Fruit fly (Drosophila melanogaster) whole organism, wandering third instar larva: ENCODE results near the gene betaTub97EF.

Experiments
- Abd-B ChIP-seq: fragments of >200 bp; optimal IDR thresholded peaks from 2 replicates; lab custom pipeline; 2017; ENCODE audit warnings: missing biosample characterization, missing genetic modification characterization
- Dfd ChIP-seq: fragments of >200 bp; optimal IDR thresholded peaks from 2 replicates; lab custom pipeline; 2017; ENCODE audit warnings: missing biosample characterization, missing genetic modification characterization
- Dif ChIP-seq: fragments of 200-275, 200-300 bp; sonication (Bioruptor generic); optimal IDR thresholded peaks from 2 replicates; lab custom pipeline; 2018; ENCODE audit warnings: missing biosample characterization, missing genetic modification characterization; ENCODE audit not compliant: partially characterized antibody
- HLH106 ChIP-seq: fragments of 200-800 bp; optimal IDR thresholded peaks from 3 replicates; lab custom pipeline; 2019; ENCODE audit warnings: missing biosample characterization, mild to moderate bottlenecking, missing genetic modification characterization, moderate library complexity
- Hr83 ChIP-seq: fragments of 200-300 bp; sonication (Bioruptor generic); optimal IDR thresholded peaks from 2 replicates; lab custom pipeline; 2016; ENCODE audit warnings: missing biosample characterization, mild to moderate bottlenecking, missing genetic modification characterization, moderate library complexity; ENCODE audit not compliant: poor library complexity, severe bottlenecking
- Jra ChIP-seq: sonication (Bioruptor generic); optimal IDR thresholded peaks from 2 replicates; lab custom pipeline; 2016; ENCODE audit warnings: missing biosample characterization, missing genetic modification characterization
- Mio ChIP-seq: sonication (Bioruptor generic); optimal IDR thresholded peaks from 2 replicates; lab custom pipeline; 2016; ENCODE audit warnings: missing biosample characterization, missing genetic modification characterization
- OdsH ChIP-seq: fragments of 200-800 bp; sonication (Bioruptor generic); optimal IDR thresholded peaks from 2 replicates; lab custom pipeline; 2016; ENCODE audit warnings: missing biosample characterization, mild to moderate bottlenecking, missing genetic modification characterization
- Rel ChIP-seq, 2 experiments: fragments of 200-800 bp; sonication (Bioruptor generic) in 1 of 2; optimal IDR thresholded peaks; 2 replicates in 1 of 2; 3 replicates in 1 of 2; lab custom pipeline; 2016 to 2019; ENCODE audit warnings: mild to moderate bottlenecking in 2 of 2, missing biosample characterization in 2 of 2, missing genetic modification characterization in 2 of 2, moderate library complexity in 1 of 2
- Sp1 ChIP-seq: fragments of 200-800 bp; sonication (Bioruptor generic); optimal IDR thresholded peaks from 3 replicates; lab custom pipeline; 2019; ENCODE audit warnings: missing biosample characterization, mild to moderate bottlenecking, missing genetic modification characterization, moderate library complexity
- Vsx2 ChIP-seq: fragments of 200-300, 225-300 bp; sonication (Bioruptor generic); optimal IDR thresholded peaks from 2 replicates; lab custom pipeline; 2018; ENCODE audit warnings: missing biosample characterization, missing genetic modification characterization; ENCODE audit not compliant: partially characterized antibody
- br ChIP-seq: fragments of 200-800 bp; sonication (Bioruptor generic); optimal IDR thresholded peaks from 2 replicates; lab custom pipeline; 2016; ENCODE audit warnings: missing biosample characterization, missing genetic modification characterization
- brk ChIP-seq: fragments of 200-800 bp; sonication (Bioruptor generic); optimal IDR thresholded peaks from 2 replicates; lab custom pipeline; 2016; ENCODE audit warnings: missing biosample characterization, mild to moderate bottlenecking, missing genetic modification characterization
- dl ChIP-seq, 2 experiments: fragments of 175-275, 200-275 bp in 1 of 2; fragments of 200-275 bp in 1 of 2; sonication (Bioruptor generic); optimal IDR thresholded peaks; lab custom pipeline; 2018; ENCODE audit warnings: mild to moderate bottlenecking in 2 of 2, missing biosample characterization in 2 of 2, missing genetic modification characterization in 2 of 2, moderate library complexity in 2 of 2; ENCODE audit not compliant: partially characterized antibody in 2 of 2, insufficient read depth in 1 of 2
- dmrt93B ChIP-seq: fragments of 200-800 bp; sonication (Bioruptor generic); optimal IDR thresholded peaks from 2 replicates; lab custom pipeline; 2018; ENCODE audit warnings: missing biosample characterization, mild to moderate bottlenecking, missing genetic modification characterization
- dsf ChIP-seq: sonication (Bioruptor generic); optimal IDR thresholded peaks from 2 replicates; lab custom pipeline; 2016; ENCODE audit warnings: missing biosample characterization, missing genetic modification characterization, borderline replicate concordance
- foxo ChIP-seq, 2 experiments: fragments of 200-800 bp; sonication (Bioruptor generic); optimal IDR thresholded peaks; 2 replicates in 1 of 2; 3 replicates in 1 of 2; lab custom pipeline; 2016 to 2017; ENCODE audit warnings: missing biosample characterization in 2 of 2, missing genetic modification characterization in 2 of 2
- fru ChIP-seq: fragments of 200-800 bp; sonication (Bioruptor generic); optimal IDR thresholded peaks from 3 replicates; lab custom pipeline; 2016; ENCODE audit warnings: missing biosample characterization, mild to moderate bottlenecking, missing genetic modification characterization
- h ChIP-seq: fragments of 200-800 bp; sonication (Bioruptor generic); optimal IDR thresholded peaks from 3 replicates; lab custom pipeline; 2016; ENCODE audit warnings: missing biosample characterization, mild to moderate bottlenecking, missing genetic modification characterization
- jim ChIP-seq: fragments of 175-275, 200-325 bp; sonication (Bioruptor generic); optimal IDR thresholded peaks from 2 replicates; lab custom pipeline; 2016; ENCODE audit warnings: missing biosample characterization, mild to moderate bottlenecking, missing genetic modification characterization
- lola ChIP-seq: fragments of >200 bp; optimal IDR thresholded peaks from 2 replicates; lab custom pipeline; 2017; ENCODE audit warnings: missing biosample characterization, missing genetic modification characterization
- pan ChIP-seq: fragments of >200 bp; optimal IDR thresholded peaks from 2 replicates; lab custom pipeline; 2017
- psq ChIP-seq: fragments of 200-800 bp; sonication (Bioruptor generic); optimal IDR thresholded peaks from 3 replicates; lab custom pipeline; 2017; ENCODE audit warnings: missing biosample characterization, mild to moderate bottlenecking, missing genetic modification characterization, moderate library complexity
- sv ChIP-seq: fragments of 200-800 bp; sonication (Bioruptor generic); optimal IDR thresholded peaks from 3 replicates; lab custom pipeline; 2016; ENCODE audit warnings: missing biosample characterization, missing genetic modification characterization
- tai ChIP-seq: sonication (Bioruptor generic); optimal IDR thresholded peaks from 2 replicates; lab custom pipeline; 2016; ENCODE audit warnings: missing biosample characterization, missing genetic modification characterization
- usp ChIP-seq: fragments of >200 bp; optimal IDR thresholded peaks from 2 replicates; lab custom pipeline; 2017; ENCODE audit warnings: missing biosample characterization, missing genetic modification characterization
- woc ChIP-seq: sonication (Bioruptor generic); optimal IDR thresholded peaks from 2 replicates; lab custom pipeline; 2016; ENCODE audit warnings: missing biosample characterization, mild to moderate bottlenecking, missing genetic modification characterization

The betaTub97EF gene

dm6 chr3R:28020582-28020981, 32.4 kb upstream of the betaTub97EF start:
- no peak for TF ChIP-seq fru (GFP tag; lab: Kevin White, UChicago)
- no peak for TF ChIP-seq OdsH (GFP tag; lab: Kevin White, UChicago)
- TF ChIP-seq dl (GFP tag; optimal IDR thresholded peaks at IDR 0.05; lab: Kevin White, UChicago; ENCODE audit: insufficient read depth in 1 of 2, partially characterized antibody in 2 of 2) = no peak
- no peak for TF ChIP-seq psq (GFP tag; lab: Kevin White, UChicago)
- no peak for TF ChIP-seq h (GFP tag; lab: Kevin White, UChicago)
- TF ChIP-seq lola = no peak
- no peak for TF ChIP-seq Mio (GFP tag; lab: Kevin White, UChicago)
- TF ChIP-seq Rel (GFP tag; optimal IDR thresholded peaks at IDR 0.05; lab: Kevin White, UChicago) = no peak
- TF ChIP-seq Rel (tag; optimal IDR thresholded peaks at IDR 0.05; lab: Kevin White, UChicago) = no peak
- no peak for TF ChIP-seq foxo (GFP tag; optimal IDR thresholded peaks at IDR 0.05; lab: Kevin White, UChicago)
- no peak for TF ChIP-seq sv (GFP tag; lab: Kevin White, UChicago)
- no peak for TF ChIP-seq pan (lab: Kevin White, UChicago)
- TF ChIP-seq brk (GFP tag; lab: Kevin White, UChicago) = no peak
- TF ChIP-seq woc (GFP tag; lab: Kevin White, UChicago) = no peak
- TF ChIP-seq jim = no peak
- no peak for TF ChIP-seq usp (GFP tag; lab: Kevin White, UChicago)
- TF ChIP-seq dsf (GFP tag; lab: Kevin White, UChicago) = no peak
- TF ChIP-seq Dif (GFP tag; lab: Kevin White, UChicago) = no peak
- no peak for TF ChIP-seq Abd-B (GFP tag; lab: Kevin White, UChicago)
- no peak for TF ChIP-seq Jra (GFP tag; lab: Kevin White, UChicago)
- TF ChIP-seq, all 38 proteins: peak for 0

- no peak for TF ChIP-seq brk (GFP tag; lab: Kevin White, UChicago)
- TF ChIP-seq Vsx2 = no peak
- no peak for TF ChIP-seq Jra (GFP tag; lab: Kevin White, UChicago)
- TF ChIP-seq fru (GFP tag; lab: Kevin White, UChicago) = no peak
- TF ChIP-seq Dfd = peak; percentile 96
- TF ChIP-seq, all 38 proteins: peak for 1
Observed at dm6 chr3R:28019795-28020194, 31.6 kb upstream of the betaTub97EF start.

- TF ChIP-seq woc (GFP tag; lab: Kevin White, UChicago) (no peak), lola (no peak), Dfd (peak; percentile 83)
Observed at dm6 chr3R:28015028-28015427, 26.8 kb upstream of the betaTub97EF start.

DNA sequence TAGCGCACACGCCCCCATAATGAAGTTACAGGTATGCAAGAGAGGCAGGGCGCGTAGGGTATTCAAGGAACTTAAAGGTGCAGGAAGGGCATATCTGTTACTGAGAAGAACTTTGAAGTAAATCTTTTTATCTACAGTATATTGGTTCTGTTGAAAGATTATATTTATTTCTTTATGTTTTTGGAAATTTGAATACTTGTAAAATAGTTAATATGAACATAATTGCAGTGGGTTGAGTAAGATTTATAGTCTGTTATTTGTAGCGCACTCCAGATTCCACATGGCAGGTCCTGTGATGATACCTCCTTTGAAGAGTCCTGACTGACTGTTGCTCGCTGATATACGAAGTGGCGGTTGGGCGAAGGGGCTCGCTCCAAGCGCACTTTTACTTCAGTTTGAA, 15.8 kb upstream of the betaTub97EF start:
- TF ChIP-seq Abd-B (GFP tag; lab: Kevin White, UChicago) = no peak
- no peak for TF ChIP-seq jim
- TF ChIP-seq Hr83 (GFP tag; lab: Kevin White, UChicago) = no peak
- no peak for TF ChIP-seq lola
- TF ChIP-seq Rel (GFP tag; optimal IDR thresholded peaks at IDR 0.05; lab: Kevin White, UChicago) = no peak
- TF ChIP-seq Rel (tag; optimal IDR thresholded peaks at IDR 0.05; lab: Kevin White, UChicago) = no peak

dm6 chr3R:27990651-27991050, 2.5 kb upstream of the betaTub97EF start, which contains the start of gene CG4815:
TSS of gene CG4815 (minus strand) at chr3R:27990751.
- TF ChIP-seq tai (GFP tag; lab: Kevin White, UChicago) = no peak
- TF ChIP-seq, all 38 proteins: peak for 0

DNA sequence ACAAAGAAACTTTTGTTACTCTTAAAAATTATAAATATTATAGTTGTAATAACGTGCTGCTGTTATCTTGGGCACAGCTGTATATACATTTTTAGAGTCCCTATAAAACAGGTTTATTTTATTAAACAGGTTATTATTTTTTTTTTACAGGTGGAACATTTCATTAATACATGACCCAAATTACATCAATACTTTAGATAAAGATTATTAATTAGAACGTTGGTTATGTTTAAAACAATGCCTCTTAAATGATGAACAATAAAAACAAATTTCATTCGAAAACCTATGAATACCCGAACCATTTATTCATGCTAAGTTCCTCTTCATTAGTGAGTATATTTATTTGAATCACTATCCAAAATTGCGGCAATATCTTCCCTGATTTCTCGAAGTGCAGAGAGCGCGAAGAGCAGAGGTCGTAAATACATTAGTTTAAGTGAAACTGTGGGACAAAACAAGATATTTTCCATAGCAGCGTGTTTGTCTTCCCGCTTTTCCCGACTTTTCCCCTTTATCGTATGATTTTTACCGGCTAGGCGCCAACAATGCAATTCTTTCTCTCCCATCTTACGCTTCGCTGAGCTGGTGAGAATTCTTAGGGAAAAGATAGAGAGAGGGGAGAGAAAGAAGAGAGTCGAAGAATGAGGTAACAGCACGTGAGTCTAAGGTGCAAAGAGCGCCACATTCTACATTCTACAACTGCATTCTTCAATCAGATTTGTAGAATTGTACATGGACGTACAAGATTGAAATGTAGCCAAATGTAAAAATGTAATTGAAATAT, 655 bp upstream of the betaTub97EF start:
- peak; percentile 3 for TF ChIP-seq dmrt93B (GFP tag; lab: Kevin White, UChicago)
- TF ChIP-seq Dif (GFP tag; lab: Kevin White, UChicago) = peak; percentile 2
- TF ChIP-seq Dfd = no peak
- TF ChIP-seq OdsH (GFP tag; lab: Kevin White, UChicago) = no peak
- no peak for TF ChIP-seq br (GFP tag; lab: Kevin White, UChicago)
- TF ChIP-seq HLH106 (tag; lab: Kevin White, UChicago) = peak; percentile 5
- no peak for TF ChIP-seq Sp1
- TF ChIP-seq dl (GFP tag; optimal IDR thresholded peaks at IDR 0.05; lab: Kevin White, UChicago; ENCODE audit: insufficient read depth in 1 of 2, partially characterized antibody in 2 of 2) = peak in 1 of 2 experiments; percentile 34
- no peak for TF ChIP-seq brk (GFP tag; lab: Kevin White, UChicago)
- TF ChIP-seq tai (GFP tag; lab: Kevin White, UChicago) = no peak
- TF ChIP-seq foxo (GFP tag; optimal IDR thresholded peaks at IDR 0.05; lab: Kevin White, UChicago) = no peak
- TF ChIP-seq, all 38 proteins: peak for 4
